Fruit fly (Drosophila melanogaster) whole organism, embryonic: ENCODE data around the gene bora.

Source experiments
- h ChIP-seq: fragments of >200 bp; optimal IDR thresholded peaks from 2 replicates; lab custom pipeline; 2017
- nmo ChIP-seq: fragments of 200-800 bp; sonication (Bioruptor generic); optimal IDR thresholded peaks from 2 replicates; lab custom pipeline; 2018; ENCODE audit warnings: missing biosample characterization, mild to moderate bottlenecking, missing genetic modification characterization, moderate library complexity

dm6 chr3L:18669874-18670273 is 47.4 kb downstream of the bora start:
- TF ChIP-seq h (lab: Kevin White, UChicago) (no peak), nmo (GFP tag; lab: Kevin White, UChicago) (no peak)
